Fruit fly (Drosophila melanogaster): ENCODE measurements around the gene nmd.
A peak's percentile ranks its signal among the peaks of the same experiment; 100 is the strongest.

The nmd gene

DNA sequence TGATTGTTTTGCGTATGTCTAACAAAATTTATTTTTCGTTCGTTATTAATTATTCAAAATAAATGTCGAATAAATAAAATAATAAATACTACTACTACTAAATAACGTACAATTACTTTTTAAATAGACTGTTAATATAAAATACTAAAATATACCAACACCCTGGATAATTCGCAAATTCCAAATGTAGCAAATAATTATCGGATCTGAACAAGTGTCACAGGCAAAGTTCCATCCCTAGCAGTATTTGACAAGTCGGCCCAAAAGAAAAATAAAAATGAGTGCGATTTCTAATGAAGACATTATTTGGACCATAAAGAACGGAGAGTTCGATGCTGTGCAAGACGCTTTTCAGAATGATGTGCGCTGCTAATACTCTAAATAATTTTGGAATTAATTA, 37.7 kb upstream of the nmd start, which contains the start of gene CG31715 (continued):
- TF ChIP-seq CkIIα-i1 (GFP tag; IDR thresholded peaks at IDR 0.05): no peak
- TF ChIP-seq Sin3A (optimal IDR thresholded peaks at IDR 0.05): no peak
- no peak for TF ChIP-seq Lpt (GFP tag; optimal IDR thresholded peaks at IDR 0.05)
- TF ChIP-seq CG12236 (GFP tag; optimal IDR thresholded peaks at IDR 0.05): no peak
- no peak for TF ChIP-seq CG10543 (GFP tag; optimal IDR thresholded peaks at IDR 0.05)
- TF ChIP-seq dmrt11E (tag; optimal IDR thresholded peaks at IDR 0.05): no peak
- TF ChIP-seq gsb (GFP tag; IDR thresholded peaks at IDR 0.05): no peak
- TF ChIP-seq CG17612 (GFP tag; IDR thresholded peaks at IDR 0.05): no peak
- no peak for TF ChIP-seq Nf-YA (GFP tag; IDR thresholded peaks at IDR 0.05)
- TF ChIP-seq Kr (GFP tag; optimal IDR thresholded peaks at IDR 0.05): no peak
- no peak for TF ChIP-seq Chrac-16 (GFP tag; optimal IDR thresholded peaks at IDR 0.05)
- TF ChIP-seq sim (GFP tag; IDR thresholded peaks at IDR 0.05): no peak
- TF ChIP-seq Rx (GFP tag; IDR thresholded peaks at IDR 0.05): no peak
- TF ChIP-seq CG8359 (GFP tag; optimal IDR thresholded peaks at IDR 0.05; ENCODE audit: borderline replicate concordance): no peak
- no peak for TF ChIP-seq HHEX (GFP tag; optimal IDR thresholded peaks at IDR 0.05)
- TF ChIP-seq toy (GFP tag; IDR thresholded peaks at IDR 0.05): no peak
- peak; percentile 14 for TF ChIP-seq Nf-YC (tag; optimal IDR thresholded peaks at IDR 0.05)
- TF ChIP-seq CG17802 (tag; optimal IDR thresholded peaks at IDR 0.05): no peak
- no peak for TF ChIP-seq CG12942 (GFP tag; optimal IDR thresholded peaks at IDR 0.05)
- no peak for TF ChIP-seq Jarid2 (GFP tag; optimal IDR thresholded peaks at IDR 0.05)
- TF ChIP-seq PHDP (tag; optimal IDR thresholded peaks at IDR 0.05): peak; percentile 39
- TF ChIP-seq exex (tag; optimal IDR thresholded peaks at IDR 0.05): no peak
- no peak for TF ChIP-seq disco-r (GFP tag; optimal IDR thresholded peaks at IDR 0.05)
- no peak for TF ChIP-seq CG2202 (tag; optimal IDR thresholded peaks at IDR 0.05)
- no peak for TF ChIP-seq vfl (GFP tag; optimal IDR thresholded peaks at IDR 0.05)
- TF ChIP-seq lab (GFP tag; optimal IDR thresholded peaks at IDR 0.05): no peak
- no peak for TF ChIP-seq mam (GFP tag; optimal IDR thresholded peaks at IDR 0.05)
- peak; percentile 37; the same call in 1 of the 2 replicates for TF ChIP-seq E2f2 (GFP tag; IDR thresholded peaks at IDR 0.05)
- no peak for TF ChIP-seq aop (GFP tag; IDR thresholded peaks at IDR 0.05)
- no peak for TF ChIP-seq CG7987 (GFP tag; optimal IDR thresholded peaks at IDR 0.05)
- TF ChIP-seq ase (GFP tag; IDR thresholded peaks at IDR 0.05): no peak
- TF ChIP-seq CG13624 (GFP tag; optimal IDR thresholded peaks at IDR 0.05): no peak
- TF ChIP-seq Lim3 (GFP tag; IDR thresholded peaks at IDR 0.05): no peak
- TF ChIP-seq pho (GFP tag; optimal IDR thresholded peaks at IDR 0.05): no peak
- TF ChIP-seq Abd-B (GFP tag; optimal IDR thresholded peaks at IDR 0.05): no peak
- no peak for TF ChIP-seq CG11085 (GFP tag; IDR thresholded peaks at IDR 0.05)
- no peak for TF ChIP-seq stc (GFP tag; IDR thresholded peaks at IDR 0.05)
- TF ChIP-seq ash1 (GFP tag; optimal IDR thresholded peaks at IDR 0.05): no peak
- no peak for TF ChIP-seq jumu (GFP tag; optimal IDR thresholded peaks at IDR 0.05)
- no peak for TF ChIP-seq CG12299 (tag; optimal IDR thresholded peaks at IDR 0.05)
- no peak for TF ChIP-seq CG12769 (tag; optimal IDR thresholded peaks at IDR 0.05)
- TF ChIP-seq ssp (GFP tag; IDR thresholded peaks at IDR 0.05): no peak
- TF ChIP-seq Dll (GFP tag; IDR thresholded peaks at IDR 0.05; ENCODE audit: partially characterized antibody): peak; percentile 64
- TF ChIP-seq CG17385 (GFP tag; optimal IDR thresholded peaks at IDR 0.05): no peak
- peak; percentile 44 for TF ChIP-seq lbe (GFP tag; optimal IDR thresholded peaks at IDR 0.05)
- no peak for TF ChIP-seq CG2678 (tag; optimal IDR thresholded peaks at IDR 0.05)
- no peak for TF ChIP-seq dan (GFP tag; IDR thresholded peaks at IDR 0.05)
- no peak for TF ChIP-seq CG7786 (GFP tag; optimal IDR thresholded peaks at IDR 0.05)
- TF ChIP-seq CG4730 (GFP tag; IDR thresholded peaks at IDR 0.05): no peak
- peak; percentile 13 for TF ChIP-seq phol (tag; optimal IDR thresholded peaks at IDR 0.05)
- TF ChIP-seq chm (GFP tag; IDR thresholded peaks at IDR 0.05): no peak
- TF ChIP-seq rib (GFP tag; IDR thresholded peaks at IDR 0.05): peak; percentile 49; the same call in 1 of the 2 replicates
- peak; percentile 34 for TF ChIP-seq gfzf (GFP tag; optimal IDR thresholded peaks at IDR 0.05)
